Fruit fly (Drosophila melanogaster) whole organism, embryonic: ENCODE data around the gene CG45428.

Experiments used
- Abd-B ChIP-seq: fragments of 200-800 bp; sonication (Bioruptor generic); optimal IDR thresholded peaks from 2 replicates; lab custom pipeline; 2018; ENCODE audit warnings: missing biosample characterization, mild to moderate bottlenecking, missing genetic modification characterization, moderate library complexity
- Ada2b ChIP-seq: fragments of 200-800 bp; sonication (Bioruptor generic); IDR thresholded peaks from 2 replicates; pipeline ENCODE4 v1.3.6; 2022; ENCODE audit warnings: missing biosample characterization, missing genetic modification characterization
- Antp ChIP-seq: fragments of 200-800 bp; sonication (Bioruptor generic); optimal IDR thresholded peaks from 3 replicates; lab custom pipeline; 2016; ENCODE audit warnings: missing biosample characterization, missing genetic modification characterization
- B-H1 ChIP-seq: fragments of 200-800 bp; sonication (Bioruptor generic); IDR thresholded peaks from 3 replicates; pipeline ENCODE4 v1.3.6; 2022; ENCODE audit warnings: missing biosample characterization, missing genetic modification characterization
- Bdp1 ChIP-seq: fragments of 200-800 bp; sonication (Bioruptor generic); optimal IDR thresholded peaks from 3 replicates; lab custom pipeline; 2016; ENCODE audit warnings: missing biosample characterization, missing genetic modification characterization
- CG10462 ChIP-seq: fragments of 200-800 bp; sonication (Bioruptor generic); optimal IDR thresholded peaks from 2 replicates; lab custom pipeline; 2016; ENCODE audit warnings: missing biosample characterization, missing genetic modification characterization
- CG10979 ChIP-seq: fragments of 200-800 bp; sonication (Bioruptor generic); optimal IDR thresholded peaks from 2 replicates; lab custom pipeline; 2018; ENCODE audit warnings: missing biosample characterization, mild to moderate bottlenecking, missing genetic modification characterization, moderate library complexity
- CG11560 ChIP-seq: fragments of 200-800 bp; sonication (Bioruptor generic); IDR thresholded peaks from 3 replicates; pipeline ENCODE4 v1.3.6; 2022; ENCODE audit warnings: missing biosample characterization, missing genetic modification characterization
- CG12769 ChIP-seq: fragments of 200-800 bp; sonication (Bioruptor generic); optimal IDR thresholded peaks from 2 replicates; lab custom pipeline; 2019; ENCODE audit warnings: missing biosample characterization, mild to moderate bottlenecking, missing genetic modification characterization, moderate library complexity
- CG12942 ChIP-seq: fragments of 200-800 bp; sonication (Bioruptor generic); optimal IDR thresholded peaks from 3 replicates; lab custom pipeline; 2016; ENCODE audit warnings: missing biosample characterization, missing genetic modification characterization
- CG15073 ChIP-seq: fragments of 200-800 bp; sonication (Bioruptor generic); optimal IDR thresholded peaks from 2 replicates; lab custom pipeline; 2016; ENCODE audit warnings: missing biosample characterization, missing genetic modification characterization
- CG15514 ChIP-seq: fragments of 200-800 bp; sonication (Bioruptor generic); optimal IDR thresholded peaks from 3 replicates; lab custom pipeline; 2017; ENCODE audit warnings: missing biosample characterization, missing genetic modification characterization, mild to moderate bottlenecking, moderate library complexity, missing genetic modification reagents
- CG1603 ChIP-seq: fragments of 200-800 bp; sonication (Bioruptor generic); optimal IDR thresholded peaks from 2 replicates; lab custom pipeline; 2019; ENCODE audit warnings: missing biosample characterization, mild to moderate bottlenecking, missing genetic modification characterization, moderate library complexity
- CG17359 ChIP-seq: fragments of 200-800 bp; sonication (Bioruptor generic); optimal IDR thresholded peaks from 3 replicates; lab custom pipeline; 2018; ENCODE audit warnings: missing biosample characterization, mild to moderate bottlenecking, missing genetic modification characterization, moderate library complexity
- CG31224 ChIP-seq: fragments of 200-800 bp; sonication (Bioruptor generic); IDR thresholded peaks from 2 replicates; pipeline ENCODE4 v1.3.6; 2022; ENCODE audit warnings: missing biosample characterization, missing genetic modification characterization
- CG33213 ChIP-seq: fragments of 200-800 bp; sonication (Bioruptor generic); optimal IDR thresholded peaks from 3 replicates; lab custom pipeline; 2016; ENCODE audit warnings: missing biosample characterization, missing genetic modification characterization
- CG4360 ChIP-seq: fragments of 200-800 bp; sonication (Bioruptor generic); IDR thresholded peaks from 2 replicates; pipeline ENCODE4 v1.3.6; 2022; ENCODE audit warnings: missing biosample characterization, missing genetic modification characterization
- CG4820 ChIP-seq: fragments of 200-800 bp; sonication (Bioruptor generic); optimal IDR thresholded peaks from 3 replicates; lab custom pipeline; 2016; ENCODE audit warnings: missing biosample characterization, missing genetic modification characterization
- CG7357 ChIP-seq: fragments of 200-800 bp; sonication (Bioruptor generic); IDR thresholded peaks from 3 replicates; pipeline ENCODE4 v1.3.6; 2022; ENCODE audit warnings: missing biosample characterization, missing genetic modification characterization
- CG7963 ChIP-seq: fragments of 200-800 bp; sonication (Bioruptor generic); IDR thresholded peaks from 3 replicates; pipeline ENCODE4 v1.3.6; 2022; ENCODE audit warnings: missing biosample characterization, missing genetic modification characterization; ENCODE audit not compliant: partially characterized antibody
- CG7987 ChIP-seq: fragments of 200-800 bp; sonication (Bioruptor generic); optimal IDR thresholded peaks from 2 replicates; lab custom pipeline; 2018; ENCODE audit warnings: missing biosample characterization, mild to moderate bottlenecking, missing genetic modification characterization, moderate library complexity
- CG8924 ChIP-seq: fragments of 200-800 bp; optimal IDR thresholded peaks from 3 replicates; lab custom pipeline; 2019; ENCODE audit warnings: missing biosample characterization, mild to moderate bottlenecking, missing genetic modification characterization, moderate library complexity
- Dad ChIP-seq: fragments of 200-800 bp; sonication (Bioruptor generic); optimal IDR thresholded peaks from 3 replicates; lab custom pipeline; 2016; ENCODE audit warnings: missing biosample characterization, missing genetic modification characterization
- E2f2 ChIP-seq: fragments of 200-800 bp; sonication (Bioruptor generic); IDR thresholded peaks from 2 replicates; pipeline ENCODE4 v1.3.6; 2022; ENCODE audit warnings: missing biosample characterization, missing genetic modification characterization
- Fer1 ChIP-seq: fragments of 200-800 bp; sonication (Bioruptor generic); optimal IDR thresholded peaks from 2 replicates; lab custom pipeline; 2017; ENCODE audit warnings: missing biosample characterization, mild to moderate bottlenecking, missing genetic modification characterization
- Hr39 ChIP-seq: fragments of >200 bp; optimal IDR thresholded peaks from 2 replicates; lab custom pipeline; 2017
- NK7.1 ChIP-seq: fragments of 200-800 bp; sonication (Bioruptor generic); optimal IDR thresholded peaks from 3 replicates; lab custom pipeline; 2016; ENCODE audit warnings: missing biosample characterization, missing genetic modification characterization
- Vsx1 ChIP-seq: fragments of 200-800 bp; sonication (Bioruptor generic); optimal IDR thresholded peaks from 2 replicates; lab custom pipeline; 2017; ENCODE audit warnings: missing biosample characterization, mild to moderate bottlenecking, missing genetic modification characterization, missing genetic modification reagents
- ac ChIP-seq: fragments of 200-800 bp; sonication (Bioruptor generic); optimal IDR thresholded peaks from 3 replicates; lab custom pipeline; 2017; ENCODE audit warnings: missing biosample characterization, mild to moderate bottlenecking, missing genetic modification characterization
- bcd ChIP-seq: fragments of 200-800 bp; sonication (Bioruptor generic); optimal IDR thresholded peaks from 2 replicates; lab custom pipeline; 2017; ENCODE audit warnings: missing biosample characterization, mild to moderate bottlenecking, missing genetic modification characterization
- bsh ChIP-seq, 2 experiments: fragments of 200-800 bp; sonication (Bioruptor generic); optimal IDR thresholded peaks; 2 replicates each; lab custom pipeline; 2017 to 2018; ENCODE audit warnings: mild to moderate bottlenecking in 2 of 2, missing biosample characterization in 2 of 2, missing genetic modification characterization in 2 of 2, moderate library complexity in 1 of 2
- cwo ChIP-seq: fragments of 200-800 bp; sonication (Bioruptor generic); optimal IDR thresholded peaks from 3 replicates; lab custom pipeline; 2017; ENCODE audit warnings: missing biosample characterization, missing genetic modification characterization, mild to moderate bottlenecking, moderate library complexity, missing genetic modification reagents
- dan ChIP-seq: fragments of 200-800 bp; sonication (Bioruptor generic); IDR thresholded peaks from 2 replicates; pipeline ENCODE4 v1.3.6; 2022; ENCODE audit warnings: missing biosample characterization, missing genetic modification characterization
- ems ChIP-seq: fragments of 200-800 bp; sonication (Bioruptor generic); optimal IDR thresholded peaks from 3 replicates; lab custom pipeline; 2016; ENCODE audit warnings: missing biosample characterization, missing genetic modification characterization
- fu2 ChIP-seq: fragments of 200-800 bp; sonication (Bioruptor generic); optimal IDR thresholded peaks from 2 replicates; lab custom pipeline; 2016; ENCODE audit warnings: missing biosample characterization, missing genetic modification characterization
- gce ChIP-seq: fragments of 200-800 bp; sonication (Bioruptor generic); IDR thresholded peaks from 3 replicates; pipeline ENCODE4 v1.3.6; 2022; ENCODE audit warnings: missing biosample characterization, missing genetic modification characterization
- gem ChIP-seq: fragments of 200-800 bp; sonication (Bioruptor generic); optimal IDR thresholded peaks from 2 replicates; lab custom pipeline; 2019; ENCODE audit warnings: missing biosample characterization, mild to moderate bottlenecking, missing genetic modification characterization, moderate library complexity
- h ChIP-seq: fragments of >200 bp; optimal IDR thresholded peaks from 2 replicates; lab custom pipeline; 2017
- insv ChIP-seq, 2 experiments: fragments of 200-800 bp; sonication (Bioruptor generic); optimal IDR thresholded peaks; 3 replicates each; lab custom pipeline; 2016 to 2018; ENCODE audit warnings: missing biosample characterization in 2 of 2, missing genetic modification characterization in 2 of 2
- jigr1 ChIP-seq: fragments of 200-800 bp; sonication (Bioruptor generic); IDR thresholded peaks from 3 replicates; pipeline ENCODE4 v1.3.6; 2022; ENCODE audit warnings: missing biosample characterization, missing genetic modification characterization
- kah ChIP-seq: fragments of 200-800 bp; sonication (Bioruptor generic); optimal IDR thresholded peaks from 2 replicates; lab custom pipeline; 2018; ENCODE audit warnings: missing biosample characterization, mild to moderate bottlenecking, missing genetic modification characterization
- onecut ChIP-seq: fragments of 200-800 bp; sonication (Bioruptor generic); IDR thresholded peaks from 2 replicates; pipeline ENCODE4 v1.3.6; 2022; ENCODE audit warnings: missing biosample characterization, missing genetic modification characterization
- pb ChIP-seq: fragments of 200-800 bp; sonication (Bioruptor generic); optimal IDR thresholded peaks from 3 replicates; lab custom pipeline; 2016; ENCODE audit warnings: missing biosample characterization, missing genetic modification characterization
- prd ChIP-seq, 3 experiments: fragments of >200 bp in 2 of 3; fragments of 200-800 bp in 1 of 3; sonication (Bioruptor generic) in 1 of 3; optimal IDR thresholded peaks in 2 of 3; IDR thresholded peaks in 1 of 3; 2 replicates in 2 of 3; 3 replicates in 1 of 3; pipeline versions ENCODE4 v1.3.6 to Lab custom; 2017 to 2022; ENCODE audit warnings: missing biosample characterization in 1 of 3, missing genetic modification characterization in 1 of 3
- ranshi ChIP-seq: fragments of 200-800 bp; sonication (Bioruptor generic); IDR thresholded peaks from 2 replicates; pipeline ENCODE4 v1.3.6; 2022; ENCODE audit warnings: missing biosample characterization, missing genetic modification characterization
- schlank ChIP-seq: fragments of 200-800 bp; sonication (Bioruptor generic); optimal IDR thresholded peaks from 2 replicates; lab custom pipeline; 2018; ENCODE audit warnings: missing biosample characterization, mild to moderate bottlenecking, missing genetic modification characterization
- sim ChIP-seq: fragments of 200-800 bp; sonication (Bioruptor generic); IDR thresholded peaks from 2 replicates; pipeline ENCODE4 v1.3.6; 2022; ENCODE audit warnings: missing biosample characterization, missing genetic modification characterization
- slbo ChIP-seq: fragments of 200-800 bp; sonication (Bioruptor generic); IDR thresholded peaks from 2 replicates; pipeline ENCODE4 v1.3.6; 2022; ENCODE audit warnings: missing biosample characterization, missing genetic modification characterization
- tna ChIP-seq: fragments of 200-800 bp; sonication (Bioruptor generic); IDR thresholded peaks from 2 replicates; pipeline ENCODE4 v1.3.6; 2022; ENCODE audit warnings: missing biosample characterization, missing genetic modification characterization; ENCODE audit not compliant: partially characterized antibody
- tup ChIP-seq: fragments of 200-800 bp; sonication (Bioruptor generic); optimal IDR thresholded peaks from 2 replicates; lab custom pipeline; 2016; ENCODE audit warnings: missing biosample characterization, mild to moderate bottlenecking, missing genetic modification characterization, moderate library complexity
- zen ChIP-seq: fragments of 200-800 bp; sonication (Bioruptor generic); optimal IDR thresholded peaks from 3 replicates; lab custom pipeline; 2018; ENCODE audit warnings: missing biosample characterization, mild to moderate bottlenecking, missing genetic modification characterization, moderate library complexity

Gene CG45428

dm6 chr3L:22865061-22865418 lies 28.2 kb upstream of the CG45428 start (continued):
- TF ChIP-seq CG8924 = peak; percentile 78
- TF ChIP-seq E2f2 (GFP tag; lab: Robert Waterston, UW) = peak; percentile 53; the same call in 1 of the 2 replicates
- no peak for TF ChIP-seq onecut
- no peak for TF ChIP-seq CG7357 (GFP tag; lab: Robert Waterston, UW)
- TF ChIP-seq CG11560 (tag; lab: Robert Waterston, UW) = no peak
- peak; percentile 71 for TF ChIP-seq slbo (GFP tag; lab: Robert Waterston, UW)
- TF ChIP-seq gem = peak; percentile 91
- TF ChIP-seq h (lab: Kevin White, UChicago) = no peak
- no peak for TF ChIP-seq Antp
- no peak for TF ChIP-seq CG7987 (GFP tag; lab: Kevin White, UChicago)
- TF ChIP-seq prd (optimal IDR thresholded peaks at IDR 0.05; lab: Kevin White, UChicago) = no peak
- peak; percentile 57; the same call in 2 of the 3 replicates for TF ChIP-seq prd (GFP tag; IDR thresholded peaks at IDR 0.05; lab: Robert Waterston, UW)
- TF ChIP-seq ranshi (GFP tag; lab: Robert Waterston, UW) = 0 out of 2 replicates have a peak, but pooled peaks have one; percentile 47
- no peak for TF ChIP-seq pb (GFP tag; lab: Kevin White, UChicago)
- no peak for TF ChIP-seq jigr1 (GFP tag; lab: Robert Waterston, UW)
- TF ChIP-seq CG33213 (GFP tag; lab: Kevin White, UChicago) = no peak
- TF ChIP-seq CG17359 (tag; lab: Kevin White, UChicago) = peak; percentile 74
- TF ChIP-seq bcd (GFP tag; lab: Kevin White, UChicago) = peak; percentile 58
- TF ChIP-seq cwo (GFP tag; lab: Kevin White, UChicago) = peak; percentile 49
- TF ChIP-seq Abd-B = peak; percentile 47
- peak; percentile 71; the same call in 1 of the 2 replicates for TF ChIP-seq Ada2b
- TF ChIP-seq Vsx1 (GFP tag; lab: Kevin White, UChicago) = peak; percentile 72
- TF ChIP-seq insv (GFP tag; optimal IDR thresholded peaks at IDR 0.05; lab: Kevin White, UChicago) = peak in 1 of 2 experiments; percentile 7
- no peak for TF ChIP-seq CG15073 (GFP tag; lab: Kevin White, UChicago)
- TF ChIP-seq bsh (GFP tag; optimal IDR thresholded peaks at IDR 0.05; lab: Kevin White, UChicago) = peak; percentile 45 to 57
- no peak for TF ChIP-seq dan (GFP tag; lab: Robert Waterston, UW)
- no peak for TF ChIP-seq Dad (GFP tag; lab: Kevin White, UChicago)
- peak; percentile 33 for TF ChIP-seq CG10979 (tag; lab: Kevin White, UChicago)
- no peak for TF ChIP-seq CG12769 (tag; lab: Kevin White, UChicago)
- TF ChIP-seq CG12942 = peak; percentile 41
- peak; percentile 30 for TF ChIP-seq kah (GFP tag; lab: Kevin White, UChicago)
- peak; percentile 9 for TF ChIP-seq ems (GFP tag; lab: Kevin White, UChicago)
- no peak for TF ChIP-seq schlank
- no peak for TF ChIP-seq Hr39
- no peak for TF ChIP-seq Bdp1
- TF ChIP-seq gce (GFP tag; lab: Robert Waterston, UW) = 0 out of 3 replicates have a peak, but pooled peaks have one; percentile 15
- TF ChIP-seq CG1603 (tag; lab: Kevin White, UChicago) = no peak
- TF ChIP-seq CG10462 (GFP tag; lab: Kevin White, UChicago) = peak; percentile 17
- TF ChIP-seq CG4820 = peak; percentile 50
- TF ChIP-seq B-H1 (GFP tag; lab: Robert Waterston, UW) = no peak; the same call in 2 of the 3 replicates
- TF ChIP-seq CG4360 = no peak
- TF ChIP-seq tup (GFP tag; lab: Kevin White, UChicago) = no peak
- TF ChIP-seq ac (GFP tag; lab: Kevin White, UChicago) = no peak
- TF ChIP-seq NK7.1 = no peak
- no peak for TF ChIP-seq fu2
- TF ChIP-seq CG31224 (GFP tag; lab: Robert Waterston, UW) = peak; percentile 27; the same call in 1 of the 2 replicates
- peak; percentile 73 for TF ChIP-seq Fer1
- no peak for TF ChIP-seq CG7963
- peak; percentile 3 for TF ChIP-seq zen (tag; lab: Kevin White, UChicago)
- TF ChIP-seq CG15514 = peak; percentile 22
- TF ChIP-seq tna (GFP tag; lab: Robert Waterston, UW) = no peak
- TF ChIP-seq sim (GFP tag; lab: Robert Waterston, UW) = no peak
